Worm (Caenorhabditis elegans): Measurements from ENCODE around the gene snpc-3.1.

DNA sequence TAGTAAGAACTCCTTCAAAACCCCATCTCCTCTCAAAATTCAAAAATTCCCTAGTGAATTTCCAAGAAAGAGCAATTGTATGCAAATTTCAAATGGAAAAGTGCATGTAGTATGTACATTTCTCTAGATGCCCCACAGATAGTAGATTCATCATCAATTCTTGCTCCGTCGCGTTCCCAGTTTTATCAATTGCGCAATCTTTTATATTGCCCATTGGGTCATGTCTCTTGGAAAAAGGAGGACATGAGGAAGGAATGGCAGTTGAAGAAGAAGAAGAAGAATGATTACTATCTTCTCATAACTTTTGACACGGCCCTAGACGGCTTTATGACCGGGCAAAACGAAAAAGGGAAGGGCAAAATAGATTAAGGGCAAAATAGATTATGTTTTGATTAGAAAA lies 20.6 kb upstream of the snpc-3.1 start:
- TF ChIP-seq xnd-1 (tag; optimal IDR thresholded peaks at IDR 0.05) (no peak), dpff-1 (tag; optimal IDR thresholded peaks at IDR 0.05) (no peak), ets-4 (GFP tag; optimal IDR thresholded peaks at IDR 0.05) (no peak), sea-2 (GFP tag; IDR thresholded peaks at IDR 0.05) (no peak), hmg-20 (GFP tag; IDR thresholded peaks at IDR 0.05) (no peak), mcd-1 (GFP tag; IDR thresholded peaks at IDR 0.05) (no peak), snpc-4 (GFP tag; optimal IDR thresholded peaks at IDR 0.05) (no peak), snpc-4 (tag; optimal IDR thresholded peaks at IDR 0.05) (no peak), ceh-100 (GFP tag; IDR thresholded peaks at IDR 0.05) (no peak), gei-17 (GFP tag; optimal IDR thresholded peaks at IDR 0.05) (no peak), dpl-1 (GFP tag; optimal IDR thresholded peaks at IDR 0.05) (no peak)
